Fruit fly (Drosophila melanogaster) whole organism, prepupa: ENCODE data around the gene CG31445.

Experiments
- Blimp-1 ChIP-seq: fragments of 200-800 bp; sonication (Bioruptor generic); optimal IDR thresholded peaks from 3 replicates; lab custom pipeline; 2017; ENCODE audit warnings: missing biosample characterization, missing genetic modification characterization, mild to moderate bottlenecking, moderate library complexity, missing genetic modification reagents
- CG10631 ChIP-seq: fragments of 200-800 bp; sonication (Bioruptor generic); optimal IDR thresholded peaks from 2 replicates; lab custom pipeline; 2016; ENCODE audit warnings: missing biosample characterization, missing genetic modification characterization
- CG10669 ChIP-seq: fragments of 200-800 bp; sonication (Bioruptor generic); optimal IDR thresholded peaks from 3 replicates; lab custom pipeline; 2018; ENCODE audit warnings: missing biosample characterization, mild to moderate bottlenecking, missing genetic modification characterization, moderate library complexity
- CG11294 ChIP-seq: fragments of 200-800 bp; sonication (Bioruptor generic); IDR thresholded peaks from 2 replicates; pipeline ENCODE4 v1.3.6; 2022; ENCODE audit warnings: missing biosample characterization, missing genetic modification characterization
- CG11762 ChIP-seq: fragments of 200-800 bp; sonication (Bioruptor generic); optimal IDR thresholded peaks from 3 replicates; lab custom pipeline; 2016; ENCODE audit warnings: missing biosample characterization, missing genetic modification characterization; ENCODE audit not compliant: insufficient read depth
- CG11902 ChIP-seq: fragments of 200-800 bp; sonication (Bioruptor generic); optimal IDR thresholded peaks from 3 replicates; lab custom pipeline; 2016; ENCODE audit warnings: missing biosample characterization, missing genetic modification characterization
- CG15336 ChIP-seq: fragments of 200-800 bp; sonication (Bioruptor generic); IDR thresholded peaks from 2 replicates; pipeline ENCODE4 v1.3.6; 2022; ENCODE audit warnings: missing biosample characterization, missing genetic modification characterization
- CG16779 ChIP-seq: fragments of 200-800 bp; sonication (Bioruptor generic); optimal IDR thresholded peaks from 3 replicates; lab custom pipeline; 2017; ENCODE audit warnings: missing biosample characterization, mild to moderate bottlenecking, missing genetic modification characterization
- CG3032 ChIP-seq: fragments of 200-800 bp; optimal IDR thresholded peaks from 2 replicates; lab custom pipeline; 2019; ENCODE audit warnings: missing biosample characterization, mild to moderate bottlenecking, missing genetic modification characterization, moderate library complexity
- CG31627 ChIP-seq: fragments of 200-800 bp; sonication (Bioruptor generic); optimal IDR thresholded peaks from 3 replicates; lab custom pipeline; 2016; ENCODE audit warnings: missing biosample characterization, missing genetic modification characterization
- CG32006 ChIP-seq: fragments of 200-800 bp; sonication (Bioruptor generic); optimal IDR thresholded peaks from 3 replicates; lab custom pipeline; 2017; ENCODE audit warnings: missing biosample characterization, mild to moderate bottlenecking, missing genetic modification characterization
- CG34406 ChIP-seq: fragments of 200-800 bp; sonication (Bioruptor generic); optimal IDR thresholded peaks from 3 replicates; lab custom pipeline; 2016; ENCODE audit warnings: missing biosample characterization, missing genetic modification characterization
- CG3919 ChIP-seq: fragments of 200-800 bp; sonication (Bioruptor generic); optimal IDR thresholded peaks from 3 replicates; lab custom pipeline; 2016; ENCODE audit warnings: missing biosample characterization, missing genetic modification characterization
- CG4318 ChIP-seq: fragments of 200-800 bp; sonication (Bioruptor generic); optimal IDR thresholded peaks from 3 replicates; lab custom pipeline; 2017; ENCODE audit warnings: missing biosample characterization, mild to moderate bottlenecking, missing genetic modification characterization
- CG6163 ChIP-seq: fragments of 200-800 bp; sonication (Bioruptor generic); IDR thresholded peaks from 3 replicates; pipeline ENCODE4 v1.3.6; 2022; ENCODE audit warnings: missing biosample characterization, missing genetic modification characterization
- CG6276 ChIP-seq: fragments of 200-800 bp; sonication (Bioruptor generic); optimal IDR thresholded peaks from 2 replicates; lab custom pipeline; 2017; ENCODE audit warnings: missing biosample characterization, mild to moderate bottlenecking, missing genetic modification characterization
- CG6792 ChIP-seq: fragments of 200-800 bp; sonication (Bioruptor generic); optimal IDR thresholded peaks from 3 replicates; lab custom pipeline; 2016; ENCODE audit warnings: missing biosample characterization, missing genetic modification characterization
- CG7368 ChIP-seq: fragments of 200-800 bp; sonication (Bioruptor generic); optimal IDR thresholded peaks from 3 replicates; lab custom pipeline; 2016; ENCODE audit warnings: missing biosample characterization, missing genetic modification characterization
- CG8319 ChIP-seq: fragments of 200-800 bp; sonication (Bioruptor generic); optimal IDR thresholded peaks from 3 replicates; lab custom pipeline; 2016; ENCODE audit warnings: missing biosample characterization, missing genetic modification characterization
- CG8632 ChIP-seq: fragments of 200-800 bp; sonication (Bioruptor generic); optimal IDR thresholded peaks from 3 replicates; lab custom pipeline; 2016; ENCODE audit warnings: missing biosample characterization, missing genetic modification characterization
- CG9139 ChIP-seq: fragments of 200-800 bp; sonication (Bioruptor generic); optimal IDR thresholded peaks from 3 replicates; lab custom pipeline; 2017; ENCODE audit warnings: missing biosample characterization, mild to moderate bottlenecking, missing genetic modification characterization
- Eip78C ChIP-seq: fragments of 200-800 bp; sonication (Bioruptor generic); peaks from one replicate; lab custom pipeline; 2016; ENCODE audit warnings: missing biosample characterization, missing genetic modification characterization
- Ets21C ChIP-seq: fragments of 200-800 bp; sonication (Bioruptor generic); optimal IDR thresholded peaks from 3 replicates; lab custom pipeline; 2016; ENCODE audit warnings: missing biosample characterization, missing genetic modification characterization
- Ets96B ChIP-seq: fragments of 200-800 bp; optimal IDR thresholded peaks from 2 replicates; lab custom pipeline; 2019; ENCODE audit warnings: missing biosample characterization, mild to moderate bottlenecking, missing genetic modification characterization, moderate library complexity
- Hr38 ChIP-seq: sonication (Bioruptor generic); optimal IDR thresholded peaks from 2 replicates; lab custom pipeline; 2016; ENCODE audit warnings: missing biosample characterization, missing genetic modification characterization
- Hr39 ChIP-seq: fragments of 200-800 bp; sonication (Bioruptor generic); optimal IDR thresholded peaks from 2 replicates; lab custom pipeline; 2016; ENCODE audit warnings: missing biosample characterization, missing genetic modification characterization
- Hr4 ChIP-seq: fragments of 200-800 bp; sonication (Bioruptor generic); optimal IDR thresholded peaks from 3 replicates; lab custom pipeline; 2016; ENCODE audit warnings: missing biosample characterization, missing genetic modification characterization
- Met ChIP-seq: fragments of 200-800 bp; sonication (Bioruptor generic); optimal IDR thresholded peaks from 3 replicates; lab custom pipeline; 2016; ENCODE audit warnings: missing biosample characterization, missing genetic modification characterization
- Smox ChIP-seq: fragments of 200-800 bp; sonication (Bioruptor generic); optimal IDR thresholded peaks from 3 replicates; lab custom pipeline; 2016; ENCODE audit warnings: missing biosample characterization, missing genetic modification characterization
- Sox15 ChIP-seq: fragments of 200-800 bp; sonication (Bioruptor generic); optimal IDR thresholded peaks from 3 replicates; lab custom pipeline; 2016; ENCODE audit warnings: missing biosample characterization, missing genetic modification characterization
- achi ChIP-seq: fragments of 200-800 bp; sonication (Bioruptor generic); optimal IDR thresholded peaks from 3 replicates; lab custom pipeline; 2016; ENCODE audit warnings: missing biosample characterization, missing genetic modification characterization
- acj6 ChIP-seq: fragments of 200-800 bp; sonication (Bioruptor generic); optimal IDR thresholded peaks from 3 replicates; lab custom pipeline; 2016; ENCODE audit warnings: missing biosample characterization, missing genetic modification characterization
- dac ChIP-seq: fragments of 200-800 bp; sonication (Bioruptor generic); optimal IDR thresholded peaks from 2 replicates; lab custom pipeline; 2017; ENCODE audit warnings: missing biosample characterization, mild to moderate bottlenecking, missing genetic modification characterization
- eg ChIP-seq: fragments of 200-800 bp; sonication (Bioruptor generic); IDR thresholded peaks from 3 replicates; pipeline ENCODE4 v1.3.6; 2022; ENCODE audit warnings: missing biosample characterization, missing genetic modification characterization
- esn ChIP-seq: fragments of 200-800 bp; sonication (Bioruptor generic); optimal IDR thresholded peaks from 2 replicates; lab custom pipeline; 2016; ENCODE audit warnings: missing biosample characterization, mild to moderate bottlenecking, missing genetic modification characterization, moderate library complexity
- fd59A ChIP-seq: fragments of 200-800 bp; sonication (Bioruptor generic); optimal IDR thresholded peaks from 2 replicates; lab custom pipeline; 2017; ENCODE audit warnings: missing biosample characterization, mild to moderate bottlenecking, missing genetic modification characterization, missing genetic modification reagents
- lz ChIP-seq: fragments of 200-800 bp; sonication (Bioruptor generic); optimal IDR thresholded peaks from 3 replicates; lab custom pipeline; 2016; ENCODE audit warnings: missing biosample characterization, missing genetic modification characterization
- net ChIP-seq: fragments of 200-800 bp; sonication (Bioruptor generic); optimal IDR thresholded peaks from 3 replicates; lab custom pipeline; 2016; ENCODE audit warnings: missing biosample characterization, missing genetic modification characterization
- pdm3 ChIP-seq: fragments of 200-800 bp; sonication (Bioruptor generic); optimal IDR thresholded peaks from 3 replicates; lab custom pipeline; 2016; ENCODE audit warnings: missing biosample characterization, missing genetic modification characterization
- salr ChIP-seq, 2 experiments: fragments of 200-800 bp; sonication (Bioruptor generic); optimal IDR thresholded peaks; 3 replicates each; lab custom pipeline; 2016 to 2018; ENCODE audit warnings: missing biosample characterization in 2 of 2, missing genetic modification characterization in 2 of 2, mild to moderate bottlenecking in 1 of 2
- spab ChIP-seq: fragments of 200-800 bp; sonication (Bioruptor generic); optimal IDR thresholded peaks from 2 replicates; lab custom pipeline; 2017; ENCODE audit warnings: missing biosample characterization, mild to moderate bottlenecking, missing genetic modification characterization, missing genetic modification reagents
- ss ChIP-seq, 2 experiments: fragments of 200-800 bp; sonication (Bioruptor generic); optimal IDR thresholded peaks; 2 replicates in 1 of 2; 3 replicates in 1 of 2; lab custom pipeline; 2017 to 2018; ENCODE audit warnings: mild to moderate bottlenecking in 2 of 2, missing biosample characterization in 2 of 2, missing genetic modification characterization in 2 of 2, moderate library complexity in 1 of 2
- svp ChIP-seq: fragments of 200-800 bp; sonication (Bioruptor generic); peaks from one replicate; lab custom pipeline; 2016; ENCODE audit warnings: missing biosample characterization, missing genetic modification characterization
- topi ChIP-seq: fragments of 200-800 bp; sonication (Bioruptor generic); optimal IDR thresholded peaks from 3 replicates; lab custom pipeline; 2016; ENCODE audit warnings: missing biosample characterization, missing genetic modification characterization
- vri ChIP-seq: fragments of 200-800 bp; sonication (Bioruptor generic); optimal IDR thresholded peaks from 3 replicates; lab custom pipeline; 2016; ENCODE audit warnings: missing biosample characterization, mild to moderate bottlenecking, missing genetic modification characterization

The CG31445 gene

dm6 chr3R:29215652-29216483, 28.8 kb downstream of the CG31445 start:
- no peak for TF ChIP-seq pdm3 (GFP tag; lab: Kevin White, UChicago)
- no peak for TF ChIP-seq CG6276 (GFP tag; lab: Kevin White, UChicago)
- no peak for TF ChIP-seq net (GFP tag; lab: Kevin White, UChicago)
- no peak for TF ChIP-seq Hr39
- peak; percentile 50 for TF ChIP-seq Eip78C (GFP tag; lab: Kevin White, UChicago)
- TF ChIP-seq Sox15 (GFP tag; lab: Kevin White, UChicago) = no peak
- no peak for TF ChIP-seq CG3032 (tag; lab: Kevin White, UChicago)
- peak; percentile 81 for TF ChIP-seq svp
- no peak for TF ChIP-seq CG9139 (GFP tag; lab: Kevin White, UChicago)
- no peak for TF ChIP-seq CG10669 (GFP tag; lab: Kevin White, UChicago)
- no peak for TF ChIP-seq CG4318 (GFP tag; lab: Kevin White, UChicago)
- TF ChIP-seq esn (GFP tag; lab: Kevin White, UChicago) = no peak
- no peak for TF ChIP-seq dac (GFP tag; lab: Kevin White, UChicago)
- TF ChIP-seq ss (GFP tag; optimal IDR thresholded peaks at IDR 0.05; lab: Kevin White, UChicago) = peak in 1 of 2 experiments; percentile 53
- peak; percentile 24 for TF ChIP-seq CG32006
- TF ChIP-seq CG6163 (GFP tag; lab: Robert Waterston, UW) = no peak
- no peak for TF ChIP-seq CG16779 (tag; lab: Kevin White, UChicago)
- no peak for TF ChIP-seq CG8632 (GFP tag; lab: Kevin White, UChicago)
- no peak for TF ChIP-seq fd59A (GFP tag; lab: Kevin White, UChicago)
- TF ChIP-seq CG7368 = no peak
- no peak for TF ChIP-seq CG34406
- TF ChIP-seq achi (GFP tag; lab: Kevin White, UChicago) = no peak
- peak; percentile 37 for TF ChIP-seq Hr4 (GFP tag; lab: Kevin White, UChicago)
- TF ChIP-seq CG6792 (GFP tag; lab: Kevin White, UChicago) = no peak
- no peak for TF ChIP-seq CG3919

dm6 chr3R:29214982-29215533, 29.6 kb downstream of the CG31445 start:
- TF ChIP-seq eg (GFP tag; lab: Robert Waterston, UW) (peak; percentile 55), CG15336 (GFP tag; lab: Robert Waterston, UW) (no peak; the same call in 1 of the 2 replicates), Eip78C (GFP tag; lab: Kevin White, UChicago) (peak; percentile 62), net (GFP tag; lab: Kevin White, UChicago) (peak; percentile 9), pdm3 (GFP tag; lab: Kevin White, UChicago) (peak; percentile 23), achi (GFP tag; lab: Kevin White, UChicago) (peak; percentile 33), lz (GFP tag; lab: Kevin White, UChicago) (peak; percentile 23), CG6163 (GFP tag; lab: Robert Waterston, UW) (peak; percentile 82), CG11762 (GFP tag; lab: Kevin White, UChicago) (no peak), salr (GFP tag; optimal IDR thresholded peaks at IDR 0.05; lab: Kevin White, UChicago) (peak in 1 of 2 experiments; percentile 42), CG8319 (no peak), acj6 (GFP tag; lab: Kevin White, UChicago) (peak; percentile 15), CG10631 (GFP tag; lab: Kevin White, UChicago) (peak; percentile 15), dac (GFP tag; lab: Kevin White, UChicago) (no peak), vri (no peak), CG10669 (GFP tag; lab: Kevin White, UChicago) (peak; percentile 55), Ets96B (peak; percentile 70), CG11902 (GFP tag; lab: Kevin White, UChicago) (no peak), Hr38 (GFP tag; lab: Kevin White, UChicago) (no peak), CG7368 (peak; percentile 9), Ets21C (GFP tag; lab: Kevin White, UChicago) (no peak), Blimp-1 (GFP tag; lab: Kevin White, UChicago) (no peak), CG34406 (peak; percentile 3), topi (GFP tag; lab: Kevin White, UChicago) (peak; percentile 25), CG8632 (GFP tag; lab: Kevin White, UChicago) (no peak), spab (GFP tag; lab: Kevin White, UChicago) (peak; percentile 56), svp (peak; percentile 72), CG11294 (GFP tag; lab: Robert Waterston, UW) (0 out of 2 replicates have a peak, but pooled peaks have one; percentile 6), CG31627 (GFP tag; lab: Kevin White, UChicago) (no peak), ss (GFP tag; optimal IDR thresholded peaks at IDR 0.05; lab: Kevin White, UChicago) (peak; percentile 46 to 83), Smox (GFP tag; lab: Kevin White, UChicago) (peak; percentile 13), CG3919 (peak; percentile 26), CG4318 (GFP tag; lab: Kevin White, UChicago) (no peak), CG16779 (tag; lab: Kevin White, UChicago) (peak; percentile 65), CG9139 (GFP tag; lab: Kevin White, UChicago) (peak; percentile 79), CG6792 (GFP tag; lab: Kevin White, UChicago) (no peak), Met (GFP tag; lab: Kevin White, UChicago) (peak; percentile 33)
